Worm (Caenorhabditis elegans): ENCODE results near the gene C37C3.11.

ce11 chrV:7884441-7884840, 19.9 kb upstream of the C37C3.11 start:
- TF ChIP-seq sox-4 (tag; optimal IDR thresholded peaks at IDR 0.05) (no peak), elt-2 (tag; optimal IDR thresholded peaks at IDR 0.05) (no peak), odd-2 (tag; optimal IDR thresholded peaks at IDR 0.05) (no peak), eyg-1 (tag; optimal IDR thresholded peaks at IDR 0.05) (no peak), hlh-30 (tag; optimal IDR thresholded peaks at IDR 0.05; ENCODE audit: insufficient read depth) (no peak)

Measured in whole organism, late embryonic.